Worm (Caenorhabditis elegans) whole organism, midembryonic: ENCODE measurements around the gene ZK1240.8.

Experiments
- flt-1 ChIP-seq: fragments of 200-800 bp; sonication (Bioruptor generic); IDR thresholded peaks from 2 replicates; pipeline ENCODE4 v1.3.6; 2022; ENCODE audit warnings: missing genetic modification characterization, missing compliant biosample characterization
- klf-2 ChIP-seq: fragments of 200-800 bp; sonication (Bioruptor generic); conservative IDR thresholded peaks from 2 replicates; pipeline ENCODE4 v1.3.6; 2022; ENCODE audit warnings: missing genetic modification reagents, missing genetic modification characterization, missing compliant biosample characterization
- ref-1 ChIP-seq: fragments of 200-800 bp; sonication (Bioruptor generic); conservative IDR thresholded peaks from 2 replicates; pipeline ENCODE4 v1.3.6; 2022; ENCODE audit warnings: missing genetic modification reagents, missing genetic modification characterization, missing compliant biosample characterization

DNA sequence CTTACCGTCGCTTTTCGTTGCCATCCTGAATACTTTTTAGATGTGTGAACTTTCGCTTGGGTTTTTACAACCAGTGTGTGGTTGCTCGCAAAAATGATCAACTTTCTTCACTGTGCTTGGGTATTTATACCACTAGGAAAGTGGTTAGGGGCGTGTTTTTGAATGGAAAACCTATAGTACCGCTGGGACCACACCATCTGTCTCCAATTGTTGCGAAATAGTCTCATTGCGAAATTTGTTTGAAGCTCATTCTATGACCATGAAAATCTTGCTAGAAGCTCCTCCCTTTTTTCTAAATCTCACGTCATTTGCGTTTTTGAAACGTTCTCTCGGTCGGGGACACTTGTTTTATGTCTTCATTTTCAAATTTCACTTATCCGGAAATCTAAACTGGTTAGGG lies 40.1 kb downstream of the ZK1240.8 start, which contains the start of the genes K09F6.10 and K09F6.13:
- TF ChIP-seq flt-1 (GFP tag; lab: Robert Waterston, UW): no peak
- no peak for TF ChIP-seq klf-2
- no peak for TF ChIP-seq ref-1 (GFP tag; lab: Robert Waterston, UW)
